Worm (Caenorhabditis elegans): ENCODE data around the gene pnc-1.

The pnc-1 gene

ce11 chrIV:164777-165176 is 19.5 kb upstream of the pnc-1 start, which contains the start of gene cutl-24:
cutl-24 (plus strand) TSS chrIV:165077.
- TF ChIP-seq pros-1 (tag; optimal IDR thresholded peaks at IDR 0.05), result no peak
- TF ChIP-seq sox-2 (GFP tag; IDR thresholded peaks at IDR 0.05), result no peak
- no peak for TF ChIP-seq rnt-1 (tag; optimal IDR thresholded peaks at IDR 0.05)

DNA sequence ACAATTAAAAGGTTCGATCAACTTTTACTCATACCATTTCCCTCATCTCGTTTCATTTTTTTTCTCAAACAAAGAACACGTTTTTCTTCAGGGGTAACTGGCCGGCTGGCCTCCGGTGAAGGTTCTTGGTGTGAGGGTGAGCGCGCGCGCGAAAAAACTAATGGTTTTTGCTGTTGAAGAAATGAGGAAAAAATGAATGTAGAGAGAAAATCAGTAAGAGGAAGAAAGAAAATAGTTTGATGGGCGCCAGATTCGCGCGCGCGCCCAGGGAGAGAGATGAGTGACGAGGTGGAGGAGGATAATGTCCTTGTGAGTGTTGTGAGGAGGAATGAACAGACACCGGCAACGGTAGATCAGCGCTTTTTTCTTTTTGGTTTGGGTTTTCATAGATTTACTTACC is 13.2 kb upstream of the pnc-1 start:
- no peak for TF ChIP-seq syd-9 (tag; optimal IDR thresholded peaks at IDR 0.05)
- TF ChIP-seq nhr-11 (tag; optimal IDR thresholded peaks at IDR 0.05), result no peak
- no peak for TF ChIP-seq ceh-9 (tag; optimal IDR thresholded peaks at IDR 0.05)
- TF ChIP-seq sox-2 (GFP tag; IDR thresholded peaks at IDR 0.05), result no peak
- no peak for TF ChIP-seq ceh-2 (tag; optimal IDR thresholded peaks at IDR 0.05)
- no peak for TF ChIP-seq pax-1 (tag; optimal IDR thresholded peaks at IDR 0.05)
- no peak for TF ChIP-seq lim-6 (tag; optimal IDR thresholded peaks at IDR 0.05)
- no peak for TF ChIP-seq ceh-19 (GFP tag; optimal IDR thresholded peaks at IDR 0.05)
- no peak for TF ChIP-seq pag-3 (tag; optimal IDR thresholded peaks at IDR 0.05; ENCODE audit: borderline replicate concordance)
- no peak for TF ChIP-seq hlh-13 (GFP tag; optimal IDR thresholded peaks at IDR 0.05)
- no peak for TF ChIP-seq C38D4.7 (GFP tag; optimal IDR thresholded peaks at IDR 0.05)
- no peak for TF ChIP-seq lin-11 (tag; optimal IDR thresholded peaks at IDR 0.05)
- no peak for TF ChIP-seq pros-1 (tag; optimal IDR thresholded peaks at IDR 0.05)
- no peak for TF ChIP-seq ref-2 (tag; optimal IDR thresholded peaks at IDR 0.05)
- TF ChIP-seq unc-86 (tag; optimal IDR thresholded peaks at IDR 0.05), result no peak
- TF ChIP-seq eyg-1 (tag; optimal IDR thresholded peaks at IDR 0.05), result no peak

ce11 chrIV:172990-173389 is 11.3 kb upstream of the pnc-1 start:
- TF ChIP-seq ama-1 (optimal IDR thresholded peaks at IDR 0.05), result no peak
- TF ChIP-seq eyg-1 (tag; optimal IDR thresholded peaks at IDR 0.05), result peak; percentile 9
- TF ChIP-seq sox-2 (GFP tag; IDR thresholded peaks at IDR 0.05), result peak; percentile 66
- TF ChIP-seq ref-2 (tag; optimal IDR thresholded peaks at IDR 0.05), result peak; percentile 27
- TF ChIP-seq npax-4 (tag; optimal IDR thresholded peaks at IDR 0.05), result no peak
- TF ChIP-seq tbx-2 (tag; optimal IDR thresholded peaks at IDR 0.05), result peak; percentile 9

- TF ChIP-seq nhr-11 (tag; optimal IDR thresholded peaks at IDR 0.05), result no peak
- TF ChIP-seq ceh-34 (tag; optimal IDR thresholded peaks at IDR 0.05), result no peak
- TF ChIP-seq ref-2 (tag; optimal IDR thresholded peaks at IDR 0.05), result peak; percentile 9
- no peak for TF ChIP-seq hlh-6 (tag; optimal IDR thresholded peaks at IDR 0.05)
- TF ChIP-seq eyg-1 (tag; optimal IDR thresholded peaks at IDR 0.05), result no peak
- TF ChIP-seq ztf-16 (tag; optimal IDR thresholded peaks at IDR 0.05), result no peak
- TF ChIP-seq tbx-2 (tag; optimal IDR thresholded peaks at IDR 0.05), result peak; percentile 25
- peak; percentile 62 for TF ChIP-seq elt-2 (tag; optimal IDR thresholded peaks at IDR 0.05)
Observed at ce11 chrIV:174115-174514, 10.2 kb upstream of the pnc-1 start.

DNA sequence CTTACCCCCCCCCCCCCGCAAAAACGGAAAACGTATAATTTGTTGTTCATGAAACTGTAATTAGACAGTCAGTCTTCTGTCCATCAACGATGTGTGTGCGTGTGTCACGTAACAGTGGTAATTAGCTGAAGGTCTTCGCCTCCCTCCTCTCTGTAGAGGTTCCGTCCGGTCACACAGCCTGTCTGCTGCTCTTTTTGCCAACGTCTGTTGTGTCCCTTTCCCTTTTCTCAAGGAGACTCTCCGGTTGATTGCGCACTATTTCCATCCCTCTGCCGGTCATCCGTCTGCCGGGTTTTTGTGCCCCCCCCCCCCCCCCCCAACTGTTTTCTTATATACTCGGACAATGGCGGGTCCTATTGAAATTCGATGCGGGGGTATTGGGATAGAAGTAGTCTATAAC is 8.6 kb upstream of the pnc-1 start:
- no peak for TF ChIP-seq ceh-30 (tag; optimal IDR thresholded peaks at IDR 0.05)
- TF ChIP-seq pax-1 (tag; optimal IDR thresholded peaks at IDR 0.05), result no peak
- peak; percentile 71 for TF ChIP-seq ceh-31 (tag; optimal IDR thresholded peaks at IDR 0.05)
- no peak for TF ChIP-seq hlh-8 (tag; optimal IDR thresholded peaks at IDR 0.05)
- TF ChIP-seq unc-55 (GFP tag; optimal IDR thresholded peaks at IDR 0.05), result peak; percentile 29
- TF ChIP-seq F13H6.1 (tag; optimal IDR thresholded peaks at IDR 0.05), result no peak
- no peak for TF ChIP-seq hlh-13 (GFP tag; optimal IDR thresholded peaks at IDR 0.05)
- TF ChIP-seq tbx-7 (tag; optimal IDR thresholded peaks at IDR 0.05), result no peak
- TF ChIP-seq Y22D7AL.16 (tag; optimal IDR thresholded peaks at IDR 0.05), result no peak
- no peak for TF ChIP-seq nhr-232 (tag; optimal IDR thresholded peaks at IDR 0.05)
- TF ChIP-seq tbx-2 (tag; optimal IDR thresholded peaks at IDR 0.05), result peak; percentile 44
- TF ChIP-seq odd-2 (tag; optimal IDR thresholded peaks at IDR 0.05), result no peak
- TF ChIP-seq hlh-6 (tag; optimal IDR thresholded peaks at IDR 0.05), result no peak
- peak; percentile 11 for TF ChIP-seq ceh-19 (GFP tag; optimal IDR thresholded peaks at IDR 0.05)
- no peak for TF ChIP-seq fax-1 (tag; optimal IDR thresholded peaks at IDR 0.05)
- no peak for TF ChIP-seq fkh-10 (GFP tag; optimal IDR thresholded peaks at IDR 0.05)
- TF ChIP-seq K02D7.2 (tag; optimal IDR thresholded peaks at IDR 0.05), result no peak
- TF ChIP-seq nfya-1 (tag; optimal IDR thresholded peaks at IDR 0.05), result no peak
- no peak for TF ChIP-seq ceh-18 (tag; optimal IDR thresholded peaks at IDR 0.05)
- peak; percentile 53 for TF ChIP-seq sox-2 (GFP tag; IDR thresholded peaks at IDR 0.05)
- TF ChIP-seq zip-5 (tag; optimal IDR thresholded peaks at IDR 0.05), result no peak

Data from whole organism, late embryonic.